Worm (Caenorhabditis elegans) whole organism, L1 larva: ENCODE measurements around the gene frpr-21.

Experiments
- blmp-1 ChIP-seq: fragments of 150-350 bp; optimal IDR thresholded peaks from 2 replicates; lab custom pipeline; 2014; ENCODE audit warnings: missing biosample characterization, missing genetic modification characterization
- elt-2 ChIP-seq: sonication (generic microtip); optimal IDR thresholded peaks from 2 replicates; lab custom pipeline; 2016; ENCODE audit warnings: missing genetic modification characterization, mild to moderate bottlenecking, inconsistent platforms, missing compliant biosample characterization, missing genetic modification reagents
- fkh-10 ChIP-seq: sonication (generic microtip); optimal IDR thresholded peaks from 2 replicates; lab custom pipeline; 2017; ENCODE audit warnings: missing biosample characterization, missing genetic modification reagents, missing genetic modification characterization
- fkh-8 ChIP-seq: sonication (generic microtip); optimal IDR thresholded peaks from 2 replicates; lab custom pipeline; 2016; ENCODE audit warnings: mild to moderate bottlenecking, missing genetic modification characterization, missing compliant biosample characterization
- lir-3 ChIP-seq: sonication (generic microtip); optimal IDR thresholded peaks from 2 replicates; lab custom pipeline; 2016; ENCODE audit warnings: mild to moderate bottlenecking, missing genetic modification characterization, moderate library complexity, missing compliant biosample characterization; ENCODE audit not compliant: poor library complexity
- nhr-77 ChIP-seq: fragments of 150-350 bp; optimal IDR thresholded peaks from 2 replicates; lab custom pipeline; 2014; ENCODE audit warnings: missing biosample characterization, missing genetic modification characterization
- pag-3 ChIP-seq: sonication (generic microtip); optimal IDR thresholded peaks from 2 replicates; lab custom pipeline; 2017; ENCODE audit warnings: missing genetic modification characterization, mild to moderate bottlenecking, missing compliant biosample characterization, antibody characterized with exemption, borderline replicate concordance; ENCODE audit not compliant: insufficient read depth

ce11 chrII:10390854-10391253 is 31.0 kb downstream of the frpr-21 start, which contains the start of the genes T09F3.2 and T09F3.7:
- no peak for TF ChIP-seq lir-3 (tag; lab: Kevin White, UChicago)
- TF ChIP-seq elt-2 (tag; lab: Kevin White, UChicago), result no peak
- no peak for TF ChIP-seq blmp-1
- TF ChIP-seq pag-3 (tag; lab: Kevin White, UChicago), result no peak
- no peak for TF ChIP-seq fkh-10 (GFP tag; lab: Kevin White, UChicago)
- TF ChIP-seq nhr-77 (tag; lab: Kevin White, UChicago), result no peak
- TF ChIP-seq fkh-8 (tag; lab: Kevin White, UChicago), result no peak
